Fruit fly (Drosophila melanogaster): ENCODE results near the gene CG13895.

CG13895 gene

dm6 chr3L:755259-755658 is 47.3 kb upstream of the CG13895 start, which contains the start of gene hng3:
TSS of gene hng3 (minus strand) at chr3L:755489.
- TF ChIP-seq ci (GFP tag; IDR thresholded peaks at IDR 0.05) (0 out of 3 replicates have a peak, but pooled peaks have one; percentile 24), hb (GFP tag; IDR thresholded peaks at IDR 0.05; ENCODE audit: partially characterized antibody) (0 out of 3 replicates have a peak, but pooled peaks have one; percentile 6), chif (GFP tag; optimal IDR thresholded peaks at IDR 0.05) (no peak), ken (GFP tag; IDR thresholded peaks at IDR 0.05) (no peak), CG11247 (GFP tag; IDR thresholded peaks at IDR 0.05) (no peak), CG17829 (tag; optimal IDR thresholded peaks at IDR 0.05) (no peak), D19A (tag; optimal IDR thresholded peaks at IDR 0.05) (no peak), ind (GFP tag; optimal IDR thresholded peaks at IDR 0.05) (no peak), hbn (GFP tag; IDR thresholded peaks at IDR 0.05; ENCODE audit: partially characterized antibody) (no peak), CG1529 (GFP tag; optimal IDR thresholded peaks at IDR 0.05) (no peak), sens (GFP tag) (peak; percentile 73), CG3281 (GFP tag; optimal IDR thresholded peaks at IDR 0.05) (no peak), Neu2 (GFP tag; optimal IDR thresholded peaks at IDR 0.05; ENCODE audit: borderline replicate concordance) (no peak), Scr (GFP tag; IDR thresholded peaks at IDR 0.05; ENCODE audit: partially characterized antibody) (no peak), CHES-1-like (GFP tag; optimal IDR thresholded peaks at IDR 0.05) (no peak), ac (GFP tag; optimal IDR thresholded peaks at IDR 0.05) (no peak), zfh2 (GFP tag; optimal IDR thresholded peaks at IDR 0.05) (no peak), D (optimal IDR thresholded peaks at IDR 0.05) (no peak), D (GFP tag; optimal IDR thresholded peaks at IDR 0.05) (no peak), BEAF-32 (GFP tag; optimal IDR thresholded peaks at IDR 0.05) (no peak), aop (GFP tag; IDR thresholded peaks at IDR 0.05) (no peak), croc (GFP tag; conservative IDR thresholded peaks at IDR 0.05) (0 out of 3 replicates have a peak, but pooled peaks have one; percentile 5), CG2199 (GFP tag; IDR thresholded peaks at IDR 0.05) (no peak), oc (tag; optimal IDR thresholded peaks at IDR 0.05) (peak; percentile 34), CG8290 (GFP tag; optimal IDR thresholded peaks at IDR 0.05) (no peak), CG8290 (tag; optimal IDR thresholded peaks at IDR 0.05) (no peak), Pdp1 (GFP tag; optimal IDR thresholded peaks at IDR 0.05) (peak in 1 of 2 experiments; percentile 6)

dm6 chr3L:754612-755011 is 46.6 kb upstream of the CG13895 start:
- no peak for TF ChIP-seq CG4707 (GFP tag; optimal IDR thresholded peaks at IDR 0.05)
- TF ChIP-seq da (GFP tag; optimal IDR thresholded peaks at IDR 0.05), result no peak
- TF ChIP-seq CG2678 (tag; optimal IDR thresholded peaks at IDR 0.05), result peak; percentile 6
- no peak for TF ChIP-seq sqz (GFP tag; optimal IDR thresholded peaks at IDR 0.05)
- no peak for TF ChIP-seq corto (GFP tag; optimal IDR thresholded peaks at IDR 0.05)
- no peak for TF ChIP-seq zen (tag; optimal IDR thresholded peaks at IDR 0.05)
- no peak for TF ChIP-seq CG3163 (GFP tag; optimal IDR thresholded peaks at IDR 0.05)
- TF ChIP-seq gfzf (GFP tag; optimal IDR thresholded peaks at IDR 0.05), result no peak
- no peak for TF ChIP-seq CG1792 (GFP tag; optimal IDR thresholded peaks at IDR 0.05)
- TF ChIP-seq pros (GFP tag; optimal IDR thresholded peaks at IDR 0.05), result no peak
- no peak for TF ChIP-seq CG31224 (GFP tag; IDR thresholded peaks at IDR 0.05)
- TF ChIP-seq CG9817 (tag; optimal IDR thresholded peaks at IDR 0.05), result no peak
- no peak for TF ChIP-seq ERR (GFP tag; optimal IDR thresholded peaks at IDR 0.05)
- TF ChIP-seq CG31441 (GFP tag; IDR thresholded peaks at IDR 0.05), result 0 out of 2 replicates have a peak, but pooled peaks have one; percentile 10
- TF ChIP-seq Nf-YB (GFP tag; optimal IDR thresholded peaks at IDR 0.05), result peak; percentile 13
- TF ChIP-seq Hsf (GFP tag; optimal IDR thresholded peaks at IDR 0.05), result peak; percentile 17
- TF ChIP-seq E2f2 (GFP tag; IDR thresholded peaks at IDR 0.05), result no peak
- TF ChIP-seq PHDP (tag; optimal IDR thresholded peaks at IDR 0.05), result no peak
- peak; percentile 40 for TF ChIP-seq CG7839 (tag; optimal IDR thresholded peaks at IDR 0.05)
- TF ChIP-seq wek (GFP tag; optimal IDR thresholded peaks at IDR 0.05), result no peak
- no peak for TF ChIP-seq CG5245 (GFP tag; optimal IDR thresholded peaks at IDR 0.05)
- no peak for TF ChIP-seq Doc3 (GFP tag; IDR thresholded peaks at IDR 0.05; ENCODE audit: partially characterized antibody)
- TF ChIP-seq CG1024 (GFP tag; IDR thresholded peaks at IDR 0.05), result no peak
- no peak for TF ChIP-seq usp (GFP tag; optimal IDR thresholded peaks at IDR 0.05)
- no peak for TF ChIP-seq Nf-YC (tag; optimal IDR thresholded peaks at IDR 0.05)
- no peak for TF ChIP-seq BtbVII (GFP tag; optimal IDR thresholded peaks at IDR 0.05)

All from whole organism, embryonic.